Fruit fly (Drosophila melanogaster) whole organism, embryonic: ENCODE data around the gene CG1632.
A peak's percentile ranks its signal among the peaks of the same experiment; 100 is the strongest.

Experiments
- Asciz ChIP-seq: fragments of 200-800 bp; sonication (Bioruptor generic); optimal IDR thresholded peaks from 2 replicates; lab custom pipeline; 2017; ENCODE audit warnings: missing biosample characterization, mild to moderate bottlenecking, missing genetic modification characterization, missing genetic modification reagents
- C15 ChIP-seq: fragments of 200-800 bp; sonication (Bioruptor generic); IDR thresholded peaks from 3 replicates; pipeline ENCODE4 v1.3.6; 2022; ENCODE audit warnings: missing biosample characterization, missing genetic modification characterization
- CG11456 ChIP-seq: fragments of 200-800 bp; sonication (Bioruptor generic); IDR thresholded peaks from 3 replicates; pipeline ENCODE4 v1.3.6; 2022; ENCODE audit warnings: missing biosample characterization, missing genetic modification characterization
- CG13287 ChIP-seq: fragments of 200-800 bp; sonication (Bioruptor generic); IDR thresholded peaks from 2 replicates; pipeline ENCODE4 v1.3.6; 2022; ENCODE audit warnings: missing biosample characterization, missing genetic modification characterization; ENCODE audit not compliant: partially characterized antibody
- CG17361 ChIP-seq: fragments of 200-800 bp; sonication (Bioruptor generic); IDR thresholded peaks from 3 replicates; pipeline ENCODE4 v1.3.6; 2022; ENCODE audit warnings: missing biosample characterization, missing genetic modification characterization
- CG17385 ChIP-seq: fragments of 200-800 bp; sonication (Bioruptor generic); optimal IDR thresholded peaks from 3 replicates; lab custom pipeline; 2018; ENCODE audit warnings: missing biosample characterization, mild to moderate bottlenecking, missing genetic modification characterization
- CG1792 ChIP-seq: fragments of 200-800 bp; sonication (Bioruptor generic); optimal IDR thresholded peaks from 2 replicates; lab custom pipeline; 2016; ENCODE audit warnings: missing biosample characterization, missing genetic modification characterization
- CG1832 ChIP-seq: fragments of 200-800 bp; sonication (Bioruptor generic); optimal IDR thresholded peaks from 2 replicates; lab custom pipeline; 2017; ENCODE audit warnings: missing biosample characterization, mild to moderate bottlenecking, missing genetic modification characterization, inconsistent platforms
- CG18599 ChIP-seq: fragments of 200-800 bp; sonication (Bioruptor generic); optimal IDR thresholded peaks from 3 replicates; lab custom pipeline; 2017; ENCODE audit warnings: missing biosample characterization, missing genetic modification characterization, mild to moderate bottlenecking, moderate library complexity, missing genetic modification reagents
- CG18619 ChIP-seq: fragments of 200-800 bp; sonication (Bioruptor generic); optimal IDR thresholded peaks from 3 replicates; lab custom pipeline; 2017; ENCODE audit warnings: missing biosample characterization, mild to moderate bottlenecking, missing genetic modification characterization
- CG2712 ChIP-seq: fragments of 200-800 bp; optimal IDR thresholded peaks from 3 replicates; lab custom pipeline; 2019; ENCODE audit warnings: missing biosample characterization, mild to moderate bottlenecking, missing genetic modification characterization, moderate library complexity
- CG33557 ChIP-seq: fragments of 200-800 bp; sonication (Bioruptor generic); optimal IDR thresholded peaks from 2 replicates; lab custom pipeline; 2019; ENCODE audit warnings: missing biosample characterization, mild to moderate bottlenecking, missing genetic modification characterization, moderate library complexity
- CG4360 ChIP-seq: fragments of 200-800 bp; sonication (Bioruptor generic); IDR thresholded peaks from 2 replicates; pipeline ENCODE4 v1.3.6; 2022; ENCODE audit warnings: missing biosample characterization, missing genetic modification characterization
- CG8388 ChIP-seq: fragments of 200-800 bp; sonication (Bioruptor generic); optimal IDR thresholded peaks from 2 replicates; lab custom pipeline; 2019; ENCODE audit warnings: missing biosample characterization, mild to moderate bottlenecking, missing genetic modification characterization, moderate library complexity
- CG8944 ChIP-seq: fragments of 200-800 bp; sonication (Bioruptor generic); optimal IDR thresholded peaks from 3 replicates; lab custom pipeline; 2016; ENCODE audit warnings: missing biosample characterization, missing genetic modification characterization
- D ChIP-seq, 2 experiments: fragments of 200-800 bp in 1 of 2; fragments of >200 bp in 1 of 2; sonication (Bioruptor generic) in 1 of 2; optimal IDR thresholded peaks; 2 replicates in 1 of 2; 3 replicates in 1 of 2; lab custom pipeline; 2017; ENCODE audit warnings: mild to moderate bottlenecking in 1 of 2, missing biosample characterization in 1 of 2, missing genetic modification characterization in 1 of 2, missing genetic modification reagents in 1 of 2
- Dip2 ChIP-seq: fragments of 200-800 bp; sonication (Bioruptor generic); IDR thresholded peaks from 2 replicates; pipeline ENCODE4 v1.3.6; 2022; ENCODE audit warnings: missing biosample characterization, missing genetic modification characterization
- E2f1 ChIP-seq: fragments of 200-800 bp; sonication (Bioruptor generic); IDR thresholded peaks from 2 replicates; pipeline ENCODE4 v1.3.6; 2022; ENCODE audit warnings: missing biosample characterization, missing genetic modification characterization
- E2f2 ChIP-seq: fragments of 200-800 bp; sonication (Bioruptor generic); IDR thresholded peaks from 2 replicates; pipeline ENCODE4 v1.3.6; 2022; ENCODE audit warnings: missing biosample characterization, missing genetic modification characterization
- Sin3A ChIP-seq: fragments of >200 bp; optimal IDR thresholded peaks from 2 replicates; lab custom pipeline; 2018
- Sry-β ChIP-seq: fragments of 200-800 bp; sonication (Bioruptor generic); optimal IDR thresholded peaks from 2 replicates; lab custom pipeline; 2018; ENCODE audit warnings: missing biosample characterization, mild to moderate bottlenecking, missing genetic modification characterization, moderate library complexity
- Trl ChIP-seq, 3 experiments: fragments of >200 bp in 2 of 3; fragments of 200-800 bp in 1 of 3; sonication (Bioruptor generic) in 1 of 3; optimal IDR thresholded peaks; 2 replicates in 1 of 3; 3 replicates in 2 of 3; lab custom pipeline; 2016 to 2017; ENCODE audit warnings: missing biosample characterization in 1 of 3, missing genetic modification characterization in 1 of 3
- Vsx1 ChIP-seq: fragments of 200-800 bp; sonication (Bioruptor generic); optimal IDR thresholded peaks from 2 replicates; lab custom pipeline; 2017; ENCODE audit warnings: missing biosample characterization, mild to moderate bottlenecking, missing genetic modification characterization, missing genetic modification reagents
- ash1 ChIP-seq: fragments of 200-800 bp; sonication (Bioruptor generic); optimal IDR thresholded peaks from 2 replicates; lab custom pipeline; 2018; ENCODE audit warnings: missing biosample characterization, mild to moderate bottlenecking, missing genetic modification characterization
- cg ChIP-seq: fragments of 200-800 bp; sonication (Bioruptor generic); optimal IDR thresholded peaks from 3 replicates; lab custom pipeline; 2019; ENCODE audit warnings: missing biosample characterization, mild to moderate bottlenecking, missing genetic modification characterization, moderate library complexity
- chinmo ChIP-seq: fragments of 200-800 bp; sonication (Bioruptor generic); IDR thresholded peaks from 4 replicates; pipeline ENCODE4 v1.3.6; 2022; ENCODE audit warnings: missing biosample characterization, missing genetic modification characterization; ENCODE audit not compliant: partially characterized antibody
- chn ChIP-seq: fragments of 200-800 bp; sonication (Bioruptor generic); optimal IDR thresholded peaks from 2 replicates; lab custom pipeline; 2016; ENCODE audit warnings: missing biosample characterization, missing genetic modification characterization
- crol ChIP-seq: fragments of 200-800 bp; sonication (Bioruptor generic); IDR thresholded peaks from 2 replicates; pipeline ENCODE4 v1.3.6; 2022; ENCODE audit warnings: missing biosample characterization, missing genetic modification characterization
- gro ChIP-seq: fragments of 200-800 bp; sonication (Bioruptor generic); optimal IDR thresholded peaks from 2 replicates; lab custom pipeline; 2016; ENCODE audit warnings: missing biosample characterization, missing genetic modification characterization
- jumu ChIP-seq: fragments of 200-800 bp; sonication (Bioruptor generic); optimal IDR thresholded peaks from 3 replicates; lab custom pipeline; 2016; ENCODE audit warnings: missing biosample characterization, missing genetic modification characterization
- kay ChIP-seq: fragments of 200-800 bp; sonication (Bioruptor generic); optimal IDR thresholded peaks from 2 replicates; lab custom pipeline; 2016; ENCODE audit warnings: missing biosample characterization, missing genetic modification characterization
- nom ChIP-seq: fragments of 200-800 bp; sonication (Bioruptor generic); optimal IDR thresholded peaks from 2 replicates; lab custom pipeline; 2017; ENCODE audit warnings: missing biosample characterization, missing genetic modification characterization, mild to moderate bottlenecking, moderate library complexity, missing genetic modification reagents
- org-1 ChIP-seq: fragments of 200-800 bp; sonication (Bioruptor generic); optimal IDR thresholded peaks from 2 replicates; lab custom pipeline; 2017; ENCODE audit warnings: missing biosample characterization, missing genetic modification characterization
- pros ChIP-seq: fragments of 200-800 bp; sonication (Bioruptor generic); optimal IDR thresholded peaks from 3 replicates; lab custom pipeline; 2019; ENCODE audit warnings: missing biosample characterization, mild to moderate bottlenecking, missing genetic modification characterization, moderate library complexity
- sens ChIP-seq: fragments of 200-800 bp; sonication (Bioruptor generic); peaks from one replicate; lab custom pipeline; 2016; ENCODE audit warnings: missing biosample characterization, missing genetic modification characterization
- sna ChIP-seq: fragments of 200-800 bp; sonication (Bioruptor generic); IDR thresholded peaks from 2 replicates; pipeline ENCODE4 v1.3.6; 2022; ENCODE audit warnings: missing biosample characterization, missing genetic modification characterization; ENCODE audit not compliant: partially characterized antibody
- tgo ChIP-seq: fragments of 200-800 bp; sonication (Bioruptor generic); IDR thresholded peaks from 3 replicates; pipeline ENCODE4 v1.3.6; 2022; ENCODE audit warnings: missing biosample characterization, missing genetic modification characterization
- tll ChIP-seq, 2 experiments: fragments of 200-800 bp in 1 of 2; fragments of >200 bp in 1 of 2; sonication (Bioruptor generic) in 1 of 2; optimal IDR thresholded peaks; 2 replicates each; lab custom pipeline; 2017 to 2019; ENCODE audit warnings: missing biosample characterization in 2 of 2, missing genetic modification characterization in 2 of 2, mild to moderate bottlenecking in 1 of 2, moderate library complexity in 1 of 2
- zen ChIP-seq: fragments of 200-800 bp; sonication (Bioruptor generic); optimal IDR thresholded peaks from 3 replicates; lab custom pipeline; 2018; ENCODE audit warnings: missing biosample characterization, mild to moderate bottlenecking, missing genetic modification characterization, moderate library complexity

The CG1632 gene

DNA sequence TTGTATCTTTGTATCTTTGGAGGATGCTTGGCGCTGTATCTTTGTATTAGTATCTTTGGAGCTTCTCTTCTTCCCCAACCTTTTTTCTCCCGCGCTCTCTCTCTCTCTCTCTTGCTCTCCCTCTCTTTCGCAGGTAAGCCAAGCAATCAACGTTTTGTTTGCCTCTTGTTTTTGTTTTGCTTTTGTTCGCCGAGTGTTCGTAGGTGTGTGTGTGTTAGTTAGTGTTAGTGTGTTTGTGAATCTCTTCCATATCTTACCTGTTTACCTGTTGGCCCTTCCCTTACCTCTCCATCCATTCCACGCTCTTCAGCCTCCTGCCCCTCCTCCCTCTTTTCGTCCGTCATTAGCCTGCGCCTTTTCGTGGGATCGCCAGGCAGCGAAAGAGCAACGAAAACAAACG lies 38.5 kb upstream of the CG1632 start (continued):
- TF ChIP-seq D (optimal IDR thresholded peaks at IDR 0.05; lab: Kevin White, UChicago) (peak; percentile 65), D (GFP tag; optimal IDR thresholded peaks at IDR 0.05; lab: Kevin White, UChicago) (no peak), CG1832 (GFP tag; lab: Kevin White, UChicago) (peak; percentile 45), E2f2 (no peak), Sin3A (no peak), pros (GFP tag; lab: Kevin White, UChicago) (peak; percentile 18), cg (GFP tag; lab: Kevin White, UChicago) (peak; percentile 87), CG8944 (GFP tag; lab: Kevin White, UChicago) (no peak), C15 (no peak), tgo (GFP tag; lab: Robert Waterston, UW) (no peak), org-1 (GFP tag; lab: Kevin White, UChicago) (no peak), CG8388 (GFP tag; lab: Kevin White, UChicago) (no peak), CG2712 (no peak), CG13287 (GFP tag; lab: Robert Waterston, UW) (no peak), CG1792 (GFP tag; lab: Kevin White, UChicago) (no peak), Trl (optimal IDR thresholded peaks at IDR 0.05; lab: Kevin White, UChicago) (peak; percentile 83 to 84), Trl (GFP tag; optimal IDR thresholded peaks at IDR 0.05; lab: Kevin White, UChicago) (no peak), sna (GFP tag; lab: Robert Waterston, UW) (no peak), crol (GFP tag; lab: Robert Waterston, UW) (peak; percentile 75), E2f1 (GFP tag; lab: Robert Waterston, UW) (no peak), CG11456 (GFP tag; lab: Robert Waterston, UW) (no peak), CG18599 (GFP tag; lab: Kevin White, UChicago) (no peak), CG17361 (GFP tag; lab: Robert Waterston, UW) (no peak), chn (GFP tag; lab: Kevin White, UChicago) (no peak), CG4360 (GFP tag; lab: Robert Waterston, UW) (peak; percentile 58), sens (GFP tag; lab: Kevin White, UChicago) (no peak), Dip2 (no peak), Vsx1 (GFP tag; lab: Kevin White, UChicago) (peak; percentile 17), jumu (GFP tag; lab: Kevin White, UChicago) (no peak), ash1 (no peak), nom (GFP tag; lab: Kevin White, UChicago) (peak; percentile 69), chinmo (GFP tag; lab: Robert Waterston, UW) (0 out of 4 replicates have a peak, but pooled peaks have one; percentile 38), Asciz (GFP tag; lab: Kevin White, UChicago) (no peak), tll (GFP tag; optimal IDR thresholded peaks at IDR 0.05; lab: Kevin White, UChicago) (no peak), kay (GFP tag; lab: Kevin White, UChicago) (no peak), CG18619 (GFP tag; lab: Kevin White, UChicago) (no peak), CG17385 (GFP tag; lab: Kevin White, UChicago) (no peak), gro (GFP tag; lab: Kevin White, UChicago) (no peak), CG33557 (GFP tag; lab: Kevin White, UChicago) (no peak), zen (peak; percentile 18), Sry-β (GFP tag; lab: Kevin White, UChicago) (no peak)
